Fruit fly (Drosophila melanogaster) whole organism, pupa: ENCODE measurements around the gene Rap1.

Experiments used
- CG12605 ChIP-seq: fragments of 200-800 bp; sonication (Bioruptor generic); IDR thresholded peaks from 2 replicates; pipeline ENCODE4 v1.3.6; 2022; ENCODE audit warnings: missing biosample characterization, missing genetic modification characterization
- CG13204 ChIP-seq: fragments of 200-800 bp; sonication (Bioruptor generic); optimal IDR thresholded peaks from 2 replicates; lab custom pipeline; 2018; ENCODE audit warnings: missing biosample characterization, mild to moderate bottlenecking, missing genetic modification characterization, moderate library complexity
- CG15710 ChIP-seq: fragments of 200-800 bp; sonication (Bioruptor generic); optimal IDR thresholded peaks from 2 replicates; lab custom pipeline; 2018; ENCODE audit warnings: missing biosample characterization, mild to moderate bottlenecking, missing genetic modification characterization, moderate library complexity
- CG34367 ChIP-seq: fragments of 200-800 bp; sonication (Bioruptor generic); optimal IDR thresholded peaks from 2 replicates; lab custom pipeline; 2018; ENCODE audit warnings: missing biosample characterization, mild to moderate bottlenecking, missing genetic modification characterization
- CG4496 ChIP-seq: fragments of 200-800 bp; sonication (Bioruptor generic); IDR thresholded peaks from 3 replicates; pipeline ENCODE4 v1.3.6; 2022; ENCODE audit warnings: missing biosample characterization, missing genetic modification characterization
- D1 ChIP-seq: fragments of 200-800 bp; sonication (Bioruptor generic); optimal IDR thresholded peaks from 2 replicates; lab custom pipeline; 2018; ENCODE audit warnings: missing biosample characterization, mild to moderate bottlenecking, missing genetic modification characterization, moderate library complexity
- EcR ChIP-seq: fragments of 200-800 bp; sonication (Bioruptor generic); optimal IDR thresholded peaks from 3 replicates; lab custom pipeline; 2019; ENCODE audit warnings: missing biosample characterization, missing genetic modification characterization, mild to moderate bottlenecking, moderate library complexity, missing genetic modification reagents
- Ets98B ChIP-seq: fragments of 200-800 bp; sonication (Bioruptor generic); IDR thresholded peaks from 2 replicates; pipeline ENCODE4 v1.3.6; 2022; ENCODE audit warnings: missing biosample characterization, missing genetic modification characterization
- Pif1A ChIP-seq: fragments of 200-800 bp; sonication (Bioruptor generic); optimal IDR thresholded peaks from 3 replicates; lab custom pipeline; 2016; ENCODE audit warnings: missing biosample characterization, missing genetic modification characterization
- Snoo ChIP-seq: fragments of 200-800 bp; sonication (Bioruptor generic); optimal IDR thresholded peaks from 3 replicates; lab custom pipeline; 2017; ENCODE audit warnings: missing biosample characterization, mild to moderate bottlenecking, missing genetic modification characterization, inconsistent platforms
- gl ChIP-seq: fragments of 200-800 bp; sonication (Bioruptor generic); optimal IDR thresholded peaks from 2 replicates; lab custom pipeline; 2018; ENCODE audit warnings: missing biosample characterization, mild to moderate bottlenecking, missing genetic modification characterization
- rn ChIP-seq: fragments of 200-800 bp; sonication (Bioruptor generic); IDR thresholded peaks from 2 replicates; pipeline ENCODE4 v1.3.6; 2022; ENCODE audit warnings: missing biosample characterization, missing genetic modification characterization

DNA sequence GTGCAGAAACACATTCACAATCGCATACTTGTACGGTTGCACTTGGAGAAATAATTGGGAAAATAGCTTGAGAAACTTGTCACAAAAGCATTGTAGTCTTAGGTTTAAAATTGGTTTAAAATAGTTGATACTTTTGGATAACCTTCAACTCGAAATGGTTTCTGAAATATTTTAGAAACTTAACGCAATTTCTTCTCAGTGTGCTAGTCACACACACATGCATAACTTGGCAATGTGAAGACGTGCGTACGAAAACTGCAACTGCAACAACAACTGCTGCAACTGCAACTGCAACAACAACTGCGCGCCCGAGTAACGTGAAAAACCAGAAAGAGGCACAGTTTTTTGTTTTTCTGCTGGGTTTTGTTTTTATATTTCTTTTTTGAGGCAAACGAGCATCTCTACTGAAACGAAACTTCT lies 24.1 kb upstream of the Rap1 start:
- peak; percentile 97 for TF ChIP-seq CG12605 (GFP tag; lab: Robert Waterston, UW)
- TF ChIP-seq gl (tag; lab: Kevin White, UChicago) = peak; percentile 95
- peak; percentile 97 for TF ChIP-seq CG15710 (tag; lab: Kevin White, UChicago)
- TF ChIP-seq CG4496 (GFP tag; lab: Robert Waterston, UW) = peak; percentile 99
- TF ChIP-seq Pif1A (GFP tag; lab: Kevin White, UChicago) = peak; percentile 98
- peak; percentile 90 for TF ChIP-seq D1 (tag; lab: Kevin White, UChicago)
- peak; percentile 97 for TF ChIP-seq rn (GFP tag; lab: Robert Waterston, UW)
- TF ChIP-seq Ets98B (GFP tag; lab: Robert Waterston, UW) = peak; percentile 99
- TF ChIP-seq CG34367 (tag; lab: Kevin White, UChicago) = peak; percentile 98
- peak; percentile 92 for TF ChIP-seq Snoo (tag; lab: Kevin White, UChicago)
- TF ChIP-seq EcR (GFP tag; lab: Kevin White, UChicago) = no peak
- peak; percentile 91 for TF ChIP-seq CG13204 (GFP tag; lab: Kevin White, UChicago)
